Fruit fly (Drosophila melanogaster) whole organism, pupa: Measurements from ENCODE around the gene RpS4.
A peak's percentile ranks its signal among the peaks of the same experiment; 100 is the strongest.

Experiments
- CG10348 ChIP-seq: fragments of 200-800 bp; sonication (Bioruptor generic); IDR thresholded peaks from 2 replicates; pipeline ENCODE4 v1.3.6; 2022; ENCODE audit warnings: missing biosample characterization, missing genetic modification characterization
- CG12605 ChIP-seq: fragments of 200-800 bp; sonication (Bioruptor generic); IDR thresholded peaks from 2 replicates; pipeline ENCODE4 v1.3.6; 2022; ENCODE audit warnings: missing biosample characterization, missing genetic modification characterization
- CG13204 ChIP-seq: fragments of 200-800 bp; sonication (Bioruptor generic); optimal IDR thresholded peaks from 2 replicates; lab custom pipeline; 2018; ENCODE audit warnings: missing biosample characterization, mild to moderate bottlenecking, missing genetic modification characterization, moderate library complexity
- CG14655 ChIP-seq: fragments of 200-800 bp; sonication (Bioruptor generic); optimal IDR thresholded peaks from 3 replicates; lab custom pipeline; 2017; ENCODE audit warnings: mild to moderate bottlenecking, missing biosample characterization, missing genetic modification reagents, missing genetic modification characterization
- CG15710 ChIP-seq: fragments of 200-800 bp; sonication (Bioruptor generic); optimal IDR thresholded peaks from 2 replicates; lab custom pipeline; 2018; ENCODE audit warnings: missing biosample characterization, mild to moderate bottlenecking, missing genetic modification characterization, moderate library complexity
- CG17806 ChIP-seq: fragments of 200-800 bp; sonication (Bioruptor generic); optimal IDR thresholded peaks from 2 replicates; lab custom pipeline; 2018; ENCODE audit warnings: missing biosample characterization, mild to moderate bottlenecking, missing genetic modification characterization, moderate library complexity
- CG32121 ChIP-seq: fragments of 200-800 bp; sonication (Bioruptor generic); IDR thresholded peaks from 2 replicates; pipeline ENCODE4 v1.3.6; 2022; ENCODE audit warnings: missing biosample characterization, missing genetic modification characterization
- CG34367 ChIP-seq: fragments of 200-800 bp; sonication (Bioruptor generic); optimal IDR thresholded peaks from 2 replicates; lab custom pipeline; 2018; ENCODE audit warnings: missing biosample characterization, mild to moderate bottlenecking, missing genetic modification characterization
- CG4496 ChIP-seq: fragments of 200-800 bp; sonication (Bioruptor generic); IDR thresholded peaks from 3 replicates; pipeline ENCODE4 v1.3.6; 2022; ENCODE audit warnings: missing biosample characterization, missing genetic modification characterization
- CG8159 ChIP-seq: fragments of 200-800 bp; sonication (Bioruptor generic); optimal IDR thresholded peaks from 3 replicates; lab custom pipeline; 2018; ENCODE audit warnings: missing biosample characterization, mild to moderate bottlenecking, missing genetic modification characterization, moderate library complexity
- CG8301 ChIP-seq: fragments of 200-800 bp; sonication (Bioruptor generic); optimal IDR thresholded peaks from 2 replicates; lab custom pipeline; 2018; ENCODE audit warnings: missing biosample characterization, mild to moderate bottlenecking, missing genetic modification characterization
- CG9948 ChIP-seq: fragments of 200-800 bp; sonication (Bioruptor generic); optimal IDR thresholded peaks from 2 replicates; lab custom pipeline; 2018; ENCODE audit warnings: missing biosample characterization, mild to moderate bottlenecking, missing genetic modification characterization, moderate library complexity
- D1 ChIP-seq: fragments of 200-800 bp; sonication (Bioruptor generic); optimal IDR thresholded peaks from 2 replicates; lab custom pipeline; 2018; ENCODE audit warnings: missing biosample characterization, mild to moderate bottlenecking, missing genetic modification characterization, moderate library complexity
- EcR ChIP-seq: fragments of 200-800 bp; sonication (Bioruptor generic); optimal IDR thresholded peaks from 3 replicates; lab custom pipeline; 2019; ENCODE audit warnings: missing biosample characterization, missing genetic modification characterization, mild to moderate bottlenecking, moderate library complexity, missing genetic modification reagents
- Ets98B ChIP-seq: fragments of 200-800 bp; sonication (Bioruptor generic); IDR thresholded peaks from 2 replicates; pipeline ENCODE4 v1.3.6; 2022; ENCODE audit warnings: missing biosample characterization, missing genetic modification characterization
- Pif1A ChIP-seq: fragments of 200-800 bp; sonication (Bioruptor generic); optimal IDR thresholded peaks from 3 replicates; lab custom pipeline; 2016; ENCODE audit warnings: missing biosample characterization, missing genetic modification characterization
- Pif1B ChIP-seq: fragments of 200-800 bp; sonication (Bioruptor generic); optimal IDR thresholded peaks from 3 replicates; lab custom pipeline; 2016; ENCODE audit warnings: missing biosample characterization, missing genetic modification characterization
- Snoo ChIP-seq: fragments of 200-800 bp; sonication (Bioruptor generic); optimal IDR thresholded peaks from 3 replicates; lab custom pipeline; 2017; ENCODE audit warnings: missing biosample characterization, mild to moderate bottlenecking, missing genetic modification characterization, inconsistent platforms
- fd96Ca ChIP-seq: fragments of 200-800 bp; sonication (Bioruptor generic); IDR thresholded peaks from 3 replicates; pipeline ENCODE4 v1.3.6; 2022; ENCODE audit warnings: missing biosample characterization, missing genetic modification characterization
- gl ChIP-seq: fragments of 200-800 bp; sonication (Bioruptor generic); optimal IDR thresholded peaks from 2 replicates; lab custom pipeline; 2018; ENCODE audit warnings: missing biosample characterization, mild to moderate bottlenecking, missing genetic modification characterization
- rn ChIP-seq: fragments of 200-800 bp; sonication (Bioruptor generic); IDR thresholded peaks from 2 replicates; pipeline ENCODE4 v1.3.6; 2022; ENCODE audit warnings: missing biosample characterization, missing genetic modification characterization

Gene RpS4

DNA sequence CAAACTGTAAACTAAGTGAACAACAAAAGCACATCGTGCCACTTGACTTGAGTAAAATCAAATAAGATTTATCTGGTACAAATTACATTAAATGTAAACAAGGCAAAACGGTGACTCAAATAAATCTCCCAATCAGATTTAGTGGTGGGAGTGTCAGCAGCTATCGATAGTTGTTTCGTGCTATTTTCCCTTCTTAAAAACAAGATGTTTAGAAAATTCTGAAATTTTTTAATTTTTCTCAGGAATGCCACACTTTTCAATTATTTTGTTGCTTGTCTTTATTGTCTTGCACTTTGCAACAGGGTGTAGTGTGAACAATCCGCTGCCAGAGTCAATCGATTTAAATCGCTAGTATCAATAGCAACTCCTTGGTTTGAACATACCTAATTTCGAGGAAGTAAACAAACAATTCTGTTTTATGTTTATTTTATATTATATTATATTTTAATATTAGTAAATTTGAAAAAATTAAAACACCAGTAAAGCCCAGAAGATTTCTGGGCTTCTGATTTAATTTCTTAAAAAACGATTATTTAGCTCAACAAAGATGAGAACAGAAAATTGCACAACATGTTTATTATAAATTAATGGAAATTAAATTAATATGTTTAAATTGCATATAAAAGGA lies 26.2 kb upstream of the RpS4 start, which contains the start of gene MICAL-like:
TSS of gene MICAL-like (minus strand) at position 138 of the 628 bp plus-strand sequence.
- TF ChIP-seq CG4496 (GFP tag; lab: Robert Waterston, UW) (peak; percentile 25; the same call in 2 of the 3 replicates), CG14655 (no peak), EcR (GFP tag; lab: Kevin White, UChicago) (peak; percentile 89)

DNA sequence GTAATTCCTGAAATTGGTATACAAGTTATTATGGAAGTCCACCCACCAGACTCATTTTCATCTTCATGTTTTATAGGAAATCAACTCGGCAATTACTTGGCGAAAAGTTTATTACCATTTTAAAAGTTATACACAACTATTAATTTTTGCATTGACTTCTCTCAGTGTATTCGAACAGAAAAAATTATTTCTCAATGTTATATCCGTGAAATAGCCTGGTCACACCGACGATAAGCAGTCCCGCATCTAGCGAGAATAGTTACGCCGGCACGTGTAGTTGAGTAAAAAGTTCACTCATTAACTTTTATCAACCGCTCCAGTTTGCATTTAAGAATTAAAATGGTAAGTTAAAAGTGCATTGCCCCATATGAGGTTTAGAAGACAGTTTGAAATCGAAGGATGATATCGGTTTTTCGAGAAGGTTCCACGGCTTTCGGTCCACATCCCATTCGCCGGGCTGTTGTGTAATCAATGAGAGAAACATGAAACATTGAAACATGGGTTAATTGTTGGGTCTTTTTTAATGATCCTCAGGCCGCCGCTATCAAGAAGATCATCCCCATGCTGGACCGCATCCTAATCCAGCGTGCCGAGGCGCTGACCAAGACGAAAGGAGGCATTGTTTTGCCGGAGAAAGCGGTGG lies 25.6 kb upstream of the RpS4 start, which contains the start of gene CG11267:
TSS of gene CG11267 (plus strand) at position 228 of the 643 bp plus-strand sequence.
- TF ChIP-seq rn = peak; percentile 86
- peak; percentile 84 for TF ChIP-seq Pif1A (GFP tag; lab: Kevin White, UChicago)
- TF ChIP-seq CG15710 = peak; percentile 79
- TF ChIP-seq CG8159 (tag; lab: Kevin White, UChicago) = peak; percentile 89
- TF ChIP-seq EcR (GFP tag; lab: Kevin White, UChicago) = peak; percentile 82
- TF ChIP-seq CG14655 = peak; percentile 90
- peak; percentile 94 for TF ChIP-seq Ets98B (GFP tag; lab: Robert Waterston, UW)
- TF ChIP-seq CG32121 = peak; percentile 84
- TF ChIP-seq Snoo (tag; lab: Kevin White, UChicago) = peak; percentile 77
- TF ChIP-seq Pif1B (GFP tag; lab: Kevin White, UChicago) = peak; percentile 73
- TF ChIP-seq CG13204 (GFP tag; lab: Kevin White, UChicago) = no peak
- TF ChIP-seq CG9948 (tag; lab: Kevin White, UChicago) = peak; percentile 83
- TF ChIP-seq CG8301 (tag; lab: Kevin White, UChicago) = peak; percentile 88
- TF ChIP-seq fd96Ca (GFP tag; lab: Robert Waterston, UW) = peak; percentile 55; the same call in 2 of the 3 replicates
- peak; percentile 79 for TF ChIP-seq CG34367
- TF ChIP-seq CG10348 (GFP tag; lab: Robert Waterston, UW) = peak; percentile 76
- peak; percentile 88 for TF ChIP-seq CG17806 (tag; lab: Kevin White, UChicago)
- TF ChIP-seq D1 (tag; lab: Kevin White, UChicago) = peak; percentile 56
- TF ChIP-seq gl (tag; lab: Kevin White, UChicago) = peak; percentile 69
- peak; percentile 96 for TF ChIP-seq CG4496 (GFP tag; lab: Robert Waterston, UW)
- TF ChIP-seq CG12605 (GFP tag; lab: Robert Waterston, UW) = peak; percentile 84

dm6 chr3L:13017803-13018324 lies 23.7 kb upstream of the RpS4 start, which contains the start of the genes mRpL20 and Icmt:
Gene mRpL20, minus strand, starts transcription at chr3L:13017867.
Gene Icmt, plus strand, starts transcription at chr3L:13018266.
- TF ChIP-seq CG13204 (GFP tag; lab: Kevin White, UChicago) (peak; percentile 74), CG17806 (tag; lab: Kevin White, UChicago) (peak; percentile 87), CG9948 (tag; lab: Kevin White, UChicago) (peak; percentile 88), CG12605 (GFP tag; lab: Robert Waterston, UW) (peak; percentile 97), Ets98B (GFP tag; lab: Robert Waterston, UW) (peak; percentile 94), Snoo (tag; lab: Kevin White, UChicago) (peak; percentile 97), EcR (GFP tag; lab: Kevin White, UChicago) (peak; percentile 38), gl (tag; lab: Kevin White, UChicago) (peak; percentile 41), CG8301 (tag; lab: Kevin White, UChicago) (peak; percentile 83), D1 (tag; lab: Kevin White, UChicago) (peak; percentile 72), Pif1B (GFP tag; lab: Kevin White, UChicago) (peak; percentile 82), fd96Ca (GFP tag; lab: Robert Waterston, UW) (peak; percentile 66; the same call in 1 of the 3 replicates), rn (peak; percentile 90), CG10348 (GFP tag; lab: Robert Waterston, UW) (peak; percentile 82), CG4496 (GFP tag; lab: Robert Waterston, UW) (peak; percentile 98), CG14655 (peak; percentile 88), CG8159 (tag; lab: Kevin White, UChicago) (peak; percentile 90), CG34367 (peak; percentile 93), CG15710 (peak; percentile 98), Pif1A (GFP tag; lab: Kevin White, UChicago) (peak; percentile 82), CG32121 (peak; percentile 98)

DNA sequence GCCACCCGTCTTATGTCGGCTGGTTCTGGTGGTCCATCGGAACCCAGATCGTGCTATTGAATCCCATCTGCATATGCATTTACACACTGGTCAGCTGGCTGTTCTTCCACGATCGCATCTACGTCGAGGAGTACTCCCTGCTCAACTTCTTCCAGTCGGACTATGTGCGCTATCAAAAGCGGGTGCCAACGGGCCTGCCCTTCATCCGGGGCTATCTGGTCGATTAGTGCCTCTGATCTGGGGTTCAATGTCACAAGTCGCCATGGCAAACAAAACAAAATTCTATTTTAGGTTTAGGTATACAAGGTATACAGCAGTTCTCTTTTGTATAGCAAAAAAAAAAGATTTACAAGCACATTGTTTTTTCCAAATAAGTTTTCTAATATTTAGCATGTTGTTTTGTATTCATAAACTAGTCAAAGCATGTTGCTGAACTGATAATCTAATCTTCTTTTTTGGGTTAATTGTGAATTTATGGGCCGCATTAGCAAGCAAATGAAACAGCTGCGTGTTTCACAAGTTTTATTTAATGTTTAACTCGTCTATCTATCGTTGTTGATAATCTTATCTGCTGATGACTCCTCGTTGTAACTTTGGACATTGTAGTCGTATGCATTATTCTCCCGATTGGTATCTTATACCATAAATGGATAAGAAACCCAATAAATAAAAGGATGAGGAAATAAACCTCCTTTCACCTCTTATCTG lies 22.2 kb upstream of the RpS4 start:
- TF ChIP-seq gl (tag; lab: Kevin White, UChicago) = no peak

DNA sequence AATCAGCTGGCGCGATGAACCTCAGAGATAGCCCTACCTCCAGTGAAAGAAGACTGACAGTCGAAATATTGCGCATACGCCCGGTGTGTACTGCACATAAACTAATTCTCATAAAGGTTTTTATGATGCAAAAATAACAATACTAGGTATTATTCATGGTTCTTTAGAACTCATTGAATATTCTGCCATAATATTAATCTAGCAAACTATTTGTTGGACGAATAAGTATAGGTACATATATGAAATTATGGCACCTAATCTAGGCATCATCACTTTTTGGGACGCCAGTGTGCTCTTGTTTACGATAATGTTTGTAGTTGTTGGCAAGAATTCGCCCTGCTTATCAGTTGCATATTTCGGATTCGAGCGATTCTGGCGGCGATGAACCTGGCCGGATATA lies 19.8 kb upstream of the RpS4 start:
- TF ChIP-seq CG9948 (tag; lab: Kevin White, UChicago) (no peak), CG17806 (tag; lab: Kevin White, UChicago) (peak; percentile 11), CG10348 (GFP tag; lab: Robert Waterston, UW) (no peak), CG34367 (no peak), CG32121 (no peak), D1 (tag; lab: Kevin White, UChicago) (no peak), rn (no peak), EcR (GFP tag; lab: Kevin White, UChicago) (peak; percentile 13), gl (tag; lab: Kevin White, UChicago) (no peak), CG4496 (GFP tag; lab: Robert Waterston, UW) (peak; percentile 56; the same call in 1 of the 3 replicates), Snoo (tag; lab: Kevin White, UChicago) (peak; percentile 58), CG13204 (GFP tag; lab: Kevin White, UChicago) (no peak), CG12605 (GFP tag; lab: Robert Waterston, UW) (no peak), fd96Ca (GFP tag; lab: Robert Waterston, UW) (no peak), CG14655 (no peak), Ets98B (GFP tag; lab: Robert Waterston, UW) (no peak), CG8301 (tag; lab: Kevin White, UChicago) (no peak), Pif1B (GFP tag; lab: Kevin White, UChicago) (no peak), CG8159 (tag; lab: Kevin White, UChicago) (no peak), CG15710 (no peak), Pif1A (GFP tag; lab: Kevin White, UChicago) (peak; percentile 7)
- TF ChIP-seq, all 21 proteins: peak for 5
